Worm (Caenorhabditis elegans) whole organism, L3 larva: Measurements from ENCODE around the gene C33H5.16.
A peak's percentile ranks its signal among the peaks of the same experiment; 100 is the strongest.

Experiments
- R02D3.7 ChIP-seq: fragments of 150-350 bp; optimal IDR thresholded peaks from 2 replicates; lab custom pipeline; 2014; ENCODE audit warnings: missing biosample characterization, missing genetic modification characterization
- ZK546.5 ChIP-seq: sonication (generic microtip); optimal IDR thresholded peaks from 2 replicates; lab custom pipeline; 2017; ENCODE audit warnings: missing biosample characterization, missing genetic modification characterization
- ceh-16 ChIP-seq: sonication (generic microtip); optimal IDR thresholded peaks from 2 replicates; lab custom pipeline; 2017; ENCODE audit warnings: missing biosample characterization, missing genetic modification characterization
- ceh-28 ChIP-seq: fragments of 150-350 bp; optimal IDR thresholded peaks from 2 replicates; lab custom pipeline; 2014; ENCODE audit warnings: missing biosample characterization, missing genetic modification reagents, missing genetic modification characterization
- ceh-82 ChIP-seq: fragments of 150-350 bp; optimal IDR thresholded peaks from 2 replicates; lab custom pipeline; 2014; ENCODE audit warnings: missing biosample characterization, missing genetic modification characterization
- ceh-9 ChIP-seq: sonication (generic microtip); optimal IDR thresholded peaks from 2 replicates; lab custom pipeline; 2018; ENCODE audit warnings: missing biosample characterization, missing genetic modification characterization
- daf-12 ChIP-seq: fragments of 150-350 bp; optimal IDR thresholded peaks from 2 replicates; lab custom pipeline; 2014; ENCODE audit warnings: missing biosample characterization, missing genetic modification reagents, missing genetic modification characterization
- egl-27 ChIP-seq: sonication (generic microtip); optimal IDR thresholded peaks from 4 replicates; lab custom pipeline; 2017; ENCODE audit warnings: missing biosample characterization, missing genetic modification reagents, missing genetic modification characterization
- elt-1 ChIP-seq: fragments of 150-350 bp; optimal IDR thresholded peaks from 2 replicates; lab custom pipeline; 2014; ENCODE audit warnings: missing biosample characterization, missing genetic modification characterization
- elt-2 ChIP-seq: sonication (generic microtip); optimal IDR thresholded peaks from 2 replicates; lab custom pipeline; 2016; ENCODE audit warnings: missing genetic modification reagents, mild to moderate bottlenecking, missing genetic modification characterization, missing compliant biosample characterization
- eor-1 ChIP-seq, 2 experiments: fragments of 150-350 bp; optimal IDR thresholded peaks; 2 replicates each; lab custom pipeline; 2014 to 2018; ENCODE audit warnings: missing biosample characterization in 2 of 2, missing genetic modification characterization in 2 of 2
- fkh-10 ChIP-seq: sonication (generic microtip); optimal IDR thresholded peaks from 2 replicates; lab custom pipeline; 2017; ENCODE audit warnings: missing biosample characterization, missing genetic modification reagents, missing genetic modification characterization
- fkh-2 ChIP-seq: fragments of 150-350 bp; optimal IDR thresholded peaks from 2 replicates; lab custom pipeline; 2014; ENCODE audit warnings: missing biosample characterization, missing genetic modification reagents, missing genetic modification characterization
- fos-1 ChIP-seq: fragments of 150-350 bp; optimal IDR thresholded peaks from 2 replicates; lab custom pipeline; 2014; ENCODE audit warnings: missing biosample characterization, missing genetic modification characterization
- hmg-11 ChIP-seq: sonication (generic microtip); optimal IDR thresholded peaks from 2 replicates; lab custom pipeline; 2016; ENCODE audit warnings: missing genetic modification characterization, missing compliant biosample characterization
- jun-1 ChIP-seq: fragments of 150-350 bp; optimal IDR thresholded peaks from 2 replicates; lab custom pipeline; 2014; ENCODE audit warnings: missing biosample characterization, missing genetic modification reagents, missing genetic modification characterization
- lin-15B ChIP-seq: fragments of 150-350 bp; optimal IDR thresholded peaks from 2 replicates; lab custom pipeline; 2014; ENCODE audit warnings: missing biosample characterization, missing genetic modification characterization
- lin-39 ChIP-seq: fragments of 150-350 bp; optimal IDR thresholded peaks from 2 replicates; lab custom pipeline; 2018; ENCODE audit warnings: missing biosample characterization, missing genetic modification reagents, missing genetic modification characterization
- lsy-12 ChIP-seq: sonication (generic microtip); optimal IDR thresholded peaks from 2 replicates; lab custom pipeline; 2016; ENCODE audit warnings: mild to moderate bottlenecking, missing genetic modification characterization, missing compliant biosample characterization
- nfya-1 ChIP-seq: sonication (generic microtip); optimal IDR thresholded peaks from 2 replicates; lab custom pipeline; 2017; ENCODE audit warnings: missing genetic modification characterization, mild to moderate bottlenecking, missing compliant biosample characterization, antibody characterized with exemption, moderate library complexity; ENCODE audit not compliant: insufficient read depth
- nhr-11 ChIP-seq: fragments of 150-350 bp; optimal IDR thresholded peaks from 2 replicates; lab custom pipeline; 2014; ENCODE audit warnings: missing biosample characterization, missing genetic modification characterization
- nhr-12 ChIP-seq: fragments of 150-350 bp; optimal IDR thresholded peaks from 2 replicates; lab custom pipeline; 2014; ENCODE audit warnings: missing biosample characterization, missing genetic modification characterization
- nhr-23 ChIP-seq: fragments of 150-350 bp; optimal IDR thresholded peaks from 2 replicates; lab custom pipeline; 2014; ENCODE audit warnings: missing biosample characterization, missing genetic modification reagents, missing genetic modification characterization
- nhr-237 ChIP-seq: fragments of 150-350 bp; optimal IDR thresholded peaks from 2 replicates; lab custom pipeline; 2014; ENCODE audit warnings: missing biosample characterization, missing genetic modification characterization
- nhr-25 ChIP-seq: sonication (generic microtip); optimal IDR thresholded peaks from 2 replicates; lab custom pipeline; 2017; ENCODE audit warnings: missing biosample characterization, missing genetic modification characterization
- nhr-28 ChIP-seq: fragments of 150-350 bp; optimal IDR thresholded peaks from 2 replicates; lab custom pipeline; 2014; ENCODE audit warnings: missing biosample characterization, missing genetic modification characterization
- nhr-43 ChIP-seq: sonication (generic microtip); optimal IDR thresholded peaks from 2 replicates; lab custom pipeline; 2016; ENCODE audit warnings: mild to moderate bottlenecking, missing genetic modification characterization, missing compliant biosample characterization; ENCODE audit not compliant: poor library complexity, severe bottlenecking
- nhr-67 ChIP-seq: fragments of 150-350 bp; optimal IDR thresholded peaks from 2 replicates; lab custom pipeline; 2014; ENCODE audit warnings: missing biosample characterization, missing genetic modification characterization
- nhr-76 ChIP-seq: fragments of 150-350 bp; sonication (generic microtip); optimal IDR thresholded peaks from 5 replicates; lab custom pipeline; 2014; ENCODE audit warnings: missing biosample characterization, missing genetic modification characterization
- nhr-77 ChIP-seq: fragments of 150-350 bp; optimal IDR thresholded peaks from 2 replicates; lab custom pipeline; 2014; ENCODE audit warnings: missing biosample characterization, missing genetic modification characterization
- pha-4 ChIP-seq: fragments of 150-350 bp; optimal IDR thresholded peaks from 2 replicates; lab custom pipeline; 2014; ENCODE audit warnings: missing biosample characterization, missing genetic modification reagents, missing genetic modification characterization
- pqm-1 ChIP-seq: fragments of 150-350 bp; optimal IDR thresholded peaks from 2 replicates; lab custom pipeline; 2017; ENCODE audit warnings: missing biosample characterization, missing genetic modification characterization, inconsistent platforms
- sea-2 ChIP-seq: fragments of 150-350 bp; sonication (generic microtip); optimal IDR thresholded peaks from 4 replicates; lab custom pipeline; 2014; ENCODE audit warnings: missing biosample characterization, missing genetic modification reagents, missing genetic modification characterization
- tbx-2 ChIP-seq: sonication (generic microtip); optimal IDR thresholded peaks from 2 replicates; lab custom pipeline; 2016; ENCODE audit warnings: mild to moderate bottlenecking, missing genetic modification characterization, missing compliant biosample characterization
- unc-39 ChIP-seq: sonication (generic microtip); optimal IDR thresholded peaks from 4 replicates; lab custom pipeline; 2017; ENCODE audit warnings: missing biosample characterization, missing genetic modification characterization
- unc-62 ChIP-seq: fragments of 150-350 bp; sonication (generic microtip); optimal IDR thresholded peaks from 4 replicates; lab custom pipeline; 2014; ENCODE audit warnings: missing biosample characterization, missing genetic modification reagents, missing genetic modification characterization
- zag-1 ChIP-seq: fragments of 150-350 bp; optimal IDR thresholded peaks from 2 replicates; lab custom pipeline; 2014; ENCODE audit warnings: missing biosample characterization, missing genetic modification characterization
- ztf-11 ChIP-seq: fragments of 150-350 bp; optimal IDR thresholded peaks from 2 replicates; lab custom pipeline; 2014; ENCODE audit warnings: missing biosample characterization, missing genetic modification characterization
- ztf-4 ChIP-seq: fragments of 150-350 bp; optimal IDR thresholded peaks from 2 replicates; lab custom pipeline; 2014; ENCODE audit warnings: missing biosample characterization, missing genetic modification characterization

The C33H5.16 gene

DNA sequence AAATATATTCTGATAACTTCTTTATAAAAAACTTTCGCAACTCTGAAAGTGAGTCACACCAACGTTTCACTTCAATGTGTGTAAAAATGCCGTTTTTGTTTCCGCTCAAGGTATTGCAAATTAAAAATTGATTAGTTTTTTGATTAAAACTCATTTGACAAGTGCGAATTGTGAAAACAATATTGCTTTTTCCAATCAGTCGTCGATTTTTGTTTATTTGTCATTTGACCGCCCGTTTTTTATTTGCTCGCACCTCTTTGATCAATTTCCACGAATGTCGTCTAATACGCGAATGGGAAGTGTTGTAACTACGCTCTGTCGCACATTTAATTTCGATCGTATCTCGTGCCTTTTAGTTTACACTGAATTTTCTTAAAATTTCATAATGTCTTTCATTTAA is 27.0 kb upstream of the C33H5.16 start, which contains the start of gene mvb-12 (continued):
- TF ChIP-seq ZK546.5 (tag; lab: Kevin White, UChicago) (no peak), fkh-2 (tag; lab: Kevin White, UChicago) (no peak), elt-2 (tag; lab: Kevin White, UChicago) (peak; percentile 41), fos-1 (tag; lab: Kevin White, UChicago) (no peak), nhr-76 (no peak), ztf-11 (no peak), ceh-82 (tag; lab: Kevin White, UChicago) (no peak), eor-1 (tag; optimal IDR thresholded peaks at IDR 0.05; lab: Kevin White, UChicago) (no peak), nhr-237 (tag; lab: Kevin White, UChicago) (no peak), nhr-25 (no peak), lin-39 (tag; lab: Kevin White, UChicago) (no peak), ceh-16 (tag; lab: Kevin White, UChicago) (no peak)
- TF ChIP-seq, all 47 proteins: peak for 7

DNA sequence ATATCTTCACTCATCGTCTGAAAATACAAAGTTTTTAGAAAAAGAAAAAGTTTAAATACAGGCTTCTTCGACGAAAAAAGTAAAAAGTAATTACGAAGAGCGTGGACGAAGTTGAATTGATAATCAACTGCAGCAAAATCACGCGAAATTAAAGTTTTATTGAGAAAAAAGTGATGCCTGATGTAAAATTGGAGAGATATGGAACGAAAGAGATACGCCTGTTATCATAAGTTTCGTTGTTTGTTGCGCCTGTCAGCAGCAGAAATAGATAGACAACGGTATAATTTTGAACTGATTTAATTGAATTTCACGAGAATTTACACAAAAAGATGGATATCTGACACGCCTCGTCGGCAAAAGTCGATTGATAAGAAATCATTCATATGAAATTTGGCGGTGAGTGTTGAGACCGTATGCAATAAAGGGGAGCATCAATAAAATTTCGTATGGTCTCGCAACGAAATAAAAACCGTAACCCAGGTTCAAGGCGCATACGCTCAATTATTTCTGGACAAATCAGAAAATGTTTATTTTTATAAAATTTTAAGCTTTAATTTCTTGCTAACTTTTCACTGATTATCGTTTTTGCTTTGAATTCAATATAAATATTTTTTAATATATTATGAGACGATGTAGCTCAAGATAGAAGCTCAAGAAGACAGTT is 26.3 kb upstream of the C33H5.16 start, which contains the start of gene C06A6.4:
Gene C06A6.4, minus strand, starts transcription at position 24 of the 664 bp plus-strand sequence.
- TF ChIP-seq lin-39 (tag; lab: Kevin White, UChicago) (no peak), ceh-16 (tag; lab: Kevin White, UChicago) (no peak), elt-2 (tag; lab: Kevin White, UChicago) (peak; percentile 83), lin-15B (tag; lab: Kevin White, UChicago) (no peak), jun-1 (no peak), zag-1 (tag; lab: Kevin White, UChicago) (no peak)

DNA sequence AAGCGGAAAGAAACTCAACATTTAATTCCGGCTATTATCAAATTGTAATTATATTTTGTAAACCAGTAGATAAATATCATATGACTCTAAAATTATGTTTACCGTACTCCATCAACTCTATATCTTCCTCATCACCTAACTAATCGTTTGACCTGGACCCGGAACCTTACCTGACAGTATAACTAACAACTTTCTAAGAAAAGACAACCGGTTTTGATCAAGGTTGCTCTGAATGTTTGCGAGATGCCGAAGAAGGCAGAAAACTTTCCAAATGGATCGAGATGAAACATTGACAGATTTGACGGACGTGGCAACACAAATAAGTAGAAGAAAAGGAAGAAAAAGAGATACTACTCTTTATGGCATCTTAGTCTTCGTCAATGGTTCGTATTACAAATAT is 21.5 kb upstream of the C33H5.16 start:
- no peak for TF ChIP-seq eor-1 (tag; optimal IDR thresholded peaks at IDR 0.05; lab: Kevin White, UChicago)
- TF ChIP-seq ztf-11, result no peak
- TF ChIP-seq elt-2 (tag; lab: Kevin White, UChicago), result no peak
- TF ChIP-seq fkh-10 (GFP tag; lab: Kevin White, UChicago), result no peak
- TF ChIP-seq nhr-25, result peak; percentile 16
- peak; percentile 53 for TF ChIP-seq nhr-23 (tag; lab: Kevin White, UChicago)

DNA sequence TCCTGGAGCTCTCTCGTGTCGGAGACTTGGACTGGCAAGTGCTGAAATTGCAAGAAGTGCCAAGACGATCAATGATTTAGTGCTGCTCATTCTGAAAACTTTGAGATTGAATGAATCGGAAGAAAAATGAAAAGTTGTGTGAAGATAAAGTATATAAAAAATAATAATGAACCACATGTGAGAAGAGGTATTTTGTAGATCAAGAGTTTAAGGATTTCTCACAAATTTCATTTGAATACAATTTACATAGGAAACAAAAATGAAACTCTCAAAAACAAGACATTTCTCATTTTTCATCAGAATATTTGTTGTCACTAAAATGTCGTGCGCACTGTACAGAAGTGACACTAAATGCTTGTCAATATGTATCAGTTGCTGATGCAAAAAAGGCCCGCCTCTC is 19.4 kb upstream of the C33H5.16 start, which contains the start of gene T14A8.2:
Gene T14A8.2, minus strand, starts transcription at position 101 of the 400 bp plus-strand sequence.
- TF ChIP-seq pqm-1 (no peak), elt-2 (tag; lab: Kevin White, UChicago) (no peak), unc-39 (tag; lab: Kevin White, UChicago) (no peak), nhr-76 (no peak), zag-1 (tag; lab: Kevin White, UChicago) (no peak), lsy-12 (tag; lab: Kevin White, UChicago) (no peak), nhr-77 (tag; lab: Kevin White, UChicago) (no peak), ztf-4 (tag; lab: Kevin White, UChicago) (no peak), pha-4 (tag; lab: Kevin White, UChicago) (no peak), nhr-23 (tag; lab: Kevin White, UChicago) (no peak), nhr-237 (tag; lab: Kevin White, UChicago) (no peak), sea-2 (GFP tag; lab: Kevin White, UChicago) (no peak), nhr-43 (tag; lab: Kevin White, UChicago) (no peak), elt-1 (tag; lab: Kevin White, UChicago) (no peak), fos-1 (tag; lab: Kevin White, UChicago) (no peak), nhr-28 (tag; lab: Kevin White, UChicago) (no peak), fkh-2 (tag; lab: Kevin White, UChicago) (no peak), egl-27 (tag; lab: Kevin White, UChicago) (no peak), ZK546.5 (tag; lab: Kevin White, UChicago) (no peak), lin-15B (tag; lab: Kevin White, UChicago) (no peak)

DNA sequence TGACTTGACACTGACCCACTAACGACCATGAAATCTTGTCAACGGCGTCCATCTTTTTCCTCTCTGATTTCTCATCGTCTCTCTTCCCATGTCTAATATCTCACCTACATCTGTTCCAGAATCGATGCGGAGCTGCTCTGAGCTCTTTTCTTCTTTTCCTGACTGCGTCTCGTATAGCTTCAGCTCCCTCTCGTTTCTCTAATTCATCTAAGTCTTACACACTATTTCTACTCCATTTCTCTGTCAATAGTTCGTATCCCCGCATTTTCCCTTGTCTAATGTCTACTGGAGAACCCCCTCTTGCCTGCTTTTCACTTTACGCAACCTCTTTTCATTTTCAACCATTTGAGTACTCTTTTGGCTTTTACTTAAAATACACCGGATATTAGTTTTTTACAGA is 14.7 kb upstream of the C33H5.16 start, which contains the start of gene ric-3:
Gene ric-3, plus strand, starts transcription at position 400 of the 400 bp plus-strand sequence.
- no peak for TF ChIP-seq fos-1 (tag; lab: Kevin White, UChicago)
- TF ChIP-seq unc-62 (GFP tag; lab: Kevin White, UChicago), result peak; percentile 44
- TF ChIP-seq fkh-2 (tag; lab: Kevin White, UChicago), result no peak
- no peak for TF ChIP-seq nhr-11 (tag; lab: Kevin White, UChicago)
- no peak for TF ChIP-seq egl-27 (tag; lab: Kevin White, UChicago)
- TF ChIP-seq ztf-4 (tag; lab: Kevin White, UChicago), result no peak
- no peak for TF ChIP-seq nhr-23 (tag; lab: Kevin White, UChicago)
- TF ChIP-seq daf-12 (tag; lab: Kevin White, UChicago), result no peak
- peak; percentile 58 for TF ChIP-seq ceh-28 (tag; lab: Kevin White, UChicago)
- TF ChIP-seq lin-39 (tag; lab: Kevin White, UChicago), result peak; percentile 84
- no peak for TF ChIP-seq nhr-12 (tag; lab: Kevin White, UChicago)
- no peak for TF ChIP-seq tbx-2 (tag; lab: Kevin White, UChicago)
- no peak for TF ChIP-seq pqm-1
- TF ChIP-seq ceh-9, result no peak
- peak; percentile 90 for TF ChIP-seq hmg-11 (tag; lab: Kevin White, UChicago)
- no peak for TF ChIP-seq nhr-67 (tag; lab: Kevin White, UChicago)
- no peak for TF ChIP-seq jun-1
- TF ChIP-seq fkh-10 (GFP tag; lab: Kevin White, UChicago), result no peak
- no peak for TF ChIP-seq eor-1 (tag; optimal IDR thresholded peaks at IDR 0.05; lab: Kevin White, UChicago)
- TF ChIP-seq R02D3.7 (tag; lab: Kevin White, UChicago), result no peak
- TF ChIP-seq zag-1 (tag; lab: Kevin White, UChicago), result no peak
- TF ChIP-seq elt-2 (tag; lab: Kevin White, UChicago), result no peak
- TF ChIP-seq ZK546.5 (tag; lab: Kevin White, UChicago), result no peak
- TF ChIP-seq nhr-76, result no peak
- no peak for TF ChIP-seq elt-1 (tag; lab: Kevin White, UChicago)
- TF ChIP-seq nfya-1 (tag; lab: Kevin White, UChicago), result peak; percentile 81
- no peak for TF ChIP-seq nhr-237 (tag; lab: Kevin White, UChicago)
- TF ChIP-seq nhr-28 (tag; lab: Kevin White, UChicago), result no peak
- TF ChIP-seq ztf-11, result no peak
